Worm (Caenorhabditis elegans) whole organism, L3 larva: Measurements from ENCODE around the gene H38K22.6.

Source experiments
- ama-1 ChIP-seq: fragments of 150-350 bp; optimal IDR thresholded peaks from 2 replicates; lab custom pipeline; 2018
- ceh-82 ChIP-seq: fragments of 150-350 bp; optimal IDR thresholded peaks from 2 replicates; lab custom pipeline; 2014; ENCODE audit warnings: missing biosample characterization, missing genetic modification characterization
- elt-2 ChIP-seq: sonication (generic microtip); optimal IDR thresholded peaks from 2 replicates; lab custom pipeline; 2016; ENCODE audit warnings: missing genetic modification reagents, mild to moderate bottlenecking, missing genetic modification characterization, missing compliant biosample characterization
- nhr-11 ChIP-seq: fragments of 150-350 bp; optimal IDR thresholded peaks from 2 replicates; lab custom pipeline; 2014; ENCODE audit warnings: missing biosample characterization, missing genetic modification characterization
- nhr-237 ChIP-seq: fragments of 150-350 bp; optimal IDR thresholded peaks from 2 replicates; lab custom pipeline; 2014; ENCODE audit warnings: missing biosample characterization, missing genetic modification characterization
- nhr-28 ChIP-seq: fragments of 150-350 bp; optimal IDR thresholded peaks from 2 replicates; lab custom pipeline; 2014; ENCODE audit warnings: missing biosample characterization, missing genetic modification characterization
- pqm-1 ChIP-seq: fragments of 150-350 bp; optimal IDR thresholded peaks from 2 replicates; lab custom pipeline; 2017; ENCODE audit warnings: missing biosample characterization, missing genetic modification characterization, inconsistent platforms
- snpc-4 ChIP-seq: fragments of 150-350 bp; optimal IDR thresholded peaks from 2 replicates; lab custom pipeline; 2014; ENCODE audit warnings: missing biosample characterization, missing genetic modification characterization
- unc-62 ChIP-seq: fragments of 150-350 bp; sonication (generic microtip); optimal IDR thresholded peaks from 4 replicates; lab custom pipeline; 2014; ENCODE audit warnings: missing biosample characterization, missing genetic modification reagents, missing genetic modification characterization
- zag-1 ChIP-seq: fragments of 150-350 bp; optimal IDR thresholded peaks from 2 replicates; lab custom pipeline; 2014; ENCODE audit warnings: missing biosample characterization, missing genetic modification characterization

DNA sequence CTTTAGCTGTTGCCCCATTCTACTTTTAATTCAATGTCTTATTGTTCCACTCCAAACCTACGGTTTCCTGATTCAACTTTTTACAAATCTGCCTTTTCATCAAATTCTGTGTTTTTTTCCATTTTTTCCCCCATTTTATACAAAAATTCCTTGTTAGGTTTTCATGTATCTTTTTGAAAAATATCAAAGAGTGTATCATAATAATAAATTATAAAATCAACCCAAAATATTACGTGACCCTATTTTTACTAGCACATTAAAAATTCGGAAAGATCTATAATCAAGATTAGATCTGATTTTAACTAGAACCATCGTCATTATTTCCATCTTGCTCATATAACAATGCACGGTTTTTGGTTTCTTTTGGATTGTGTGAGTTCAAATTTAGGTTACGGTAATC lies at the start of gene H38K22.6:
- no peak for TF ChIP-seq ama-1 (lab: Kevin White, UChicago)
- no peak for TF ChIP-seq ceh-82
- no peak for TF ChIP-seq snpc-4 (tag; lab: Kevin White, UChicago)
- no peak for TF ChIP-seq nhr-11 (tag; lab: Kevin White, UChicago)
- no peak for TF ChIP-seq pqm-1 (tag; lab: Kevin White, UChicago)
- no peak for TF ChIP-seq nhr-237 (tag; lab: Kevin White, UChicago)
- no peak for TF ChIP-seq unc-62 (GFP tag; lab: Kevin White, UChicago)
- no peak for TF ChIP-seq zag-1 (tag; lab: Kevin White, UChicago)
- TF ChIP-seq elt-2 = no peak
- no peak for TF ChIP-seq nhr-28 (tag; lab: Kevin White, UChicago)
